Worm (Caenorhabditis elegans) whole organism, L2 larva: ENCODE data around the gene srw-57.

ENCODE experiments used
- aly-2 ChIP-seq: fragments of 150-350 bp; optimal IDR thresholded peaks from 2 replicates; lab custom pipeline; 2014; ENCODE audit warnings: missing biosample characterization, missing genetic modification characterization
- lin-13 ChIP-seq: fragments of 150-350 bp; optimal IDR thresholded peaks from 2 replicates; lab custom pipeline; 2014; ENCODE audit warnings: missing biosample characterization, missing genetic modification reagents, missing genetic modification characterization
- mdl-1 ChIP-seq, 2 experiments: fragments of 150-350 bp in 1 of 2; sonication (generic microtip) in 1 of 2; optimal IDR thresholded peaks; 2 replicates each; lab custom pipeline; 2017; ENCODE audit warnings: missing biosample characterization in 2 of 2, missing genetic modification characterization in 2 of 2
- unc-55 ChIP-seq: fragments of 150-350 bp; sonication (generic microtip); optimal IDR thresholded peaks from 3 replicates; lab custom pipeline; 2014; ENCODE audit warnings: missing biosample characterization, missing genetic modification reagents, missing genetic modification characterization

ce11 chrV:15969653-15970052 is 14.8 kb upstream of the srw-57 start, which contains the start of gene F36G9.7:
- TF ChIP-seq lin-13 (no peak), aly-2 (tag; lab: Kevin White, UChicago) (no peak), mdl-1 (tag; optimal IDR thresholded peaks at IDR 0.05; lab: Kevin White, UChicago) (no peak), unc-55 (GFP tag; lab: Kevin White, UChicago) (no peak)
